Fruit fly (Drosophila melanogaster) S2 (cell line): ENCODE measurements around the gene CG15765.

ENCODE experiments used
- CG8478 ChIP-seq: fragments of >200 bp; optimal IDR thresholded peaks from 2 replicates; lab custom pipeline; 2018
- CTCF ChIP-seq, 2 experiments: fragments of >200 bp; optimal IDR thresholded peaks; 2 replicates each; lab custom pipeline; 2018

Gene CG15765

DNA sequence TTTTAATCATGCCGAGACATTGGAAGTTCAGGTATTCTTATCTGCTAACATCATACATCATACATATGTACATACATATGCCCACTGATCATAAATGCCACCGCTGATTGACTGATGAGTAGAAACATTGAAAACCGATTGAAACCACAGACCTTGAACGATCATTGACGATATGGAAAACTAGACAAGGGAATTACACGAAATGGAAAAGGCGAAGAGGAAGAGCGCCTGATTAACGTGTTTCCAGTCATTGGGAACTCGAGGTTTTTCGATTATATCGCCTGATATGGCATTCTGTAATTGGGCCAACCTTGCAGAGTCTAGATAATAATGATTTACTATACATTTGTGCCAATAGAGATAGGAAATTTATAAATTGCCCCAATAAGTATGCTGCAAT, 66.5 kb downstream of the CG15765 start:
- TF ChIP-seq CG8478 (no peak), CTCF (optimal IDR thresholded peaks at IDR 0.05; lab: Kevin White, UChicago) (no peak)

DNA sequence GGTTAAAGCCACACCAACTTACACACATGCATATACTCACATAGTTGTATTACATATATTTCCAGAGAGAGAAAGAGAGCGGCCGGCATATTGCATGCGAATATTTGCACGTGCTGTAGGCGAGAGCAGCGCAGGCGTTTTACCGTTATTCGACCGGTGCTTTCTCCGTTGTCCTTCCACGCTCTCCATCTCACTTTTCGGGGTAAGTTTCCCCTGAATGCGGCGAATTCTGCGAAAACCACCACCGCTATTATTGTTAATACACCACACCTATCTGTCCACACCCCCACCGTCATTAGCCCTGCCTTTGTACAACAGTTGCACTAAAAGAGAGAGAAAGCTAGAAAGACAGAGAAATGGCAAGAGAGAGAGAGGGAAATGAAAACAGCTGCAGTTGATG, 67.2 kb downstream of the CG15765 start:
- TF ChIP-seq CTCF (optimal IDR thresholded peaks at IDR 0.05; lab: Kevin White, UChicago) (no peak), CG8478 (no peak)

- TF ChIP-seq CG8478 (no peak), CTCF (optimal IDR thresholded peaks at IDR 0.05; lab: Kevin White, UChicago) (no peak)
Observed at dm6 chrX:5885973-5886372, 67.6 kb downstream of the CG15765 start.

DNA sequence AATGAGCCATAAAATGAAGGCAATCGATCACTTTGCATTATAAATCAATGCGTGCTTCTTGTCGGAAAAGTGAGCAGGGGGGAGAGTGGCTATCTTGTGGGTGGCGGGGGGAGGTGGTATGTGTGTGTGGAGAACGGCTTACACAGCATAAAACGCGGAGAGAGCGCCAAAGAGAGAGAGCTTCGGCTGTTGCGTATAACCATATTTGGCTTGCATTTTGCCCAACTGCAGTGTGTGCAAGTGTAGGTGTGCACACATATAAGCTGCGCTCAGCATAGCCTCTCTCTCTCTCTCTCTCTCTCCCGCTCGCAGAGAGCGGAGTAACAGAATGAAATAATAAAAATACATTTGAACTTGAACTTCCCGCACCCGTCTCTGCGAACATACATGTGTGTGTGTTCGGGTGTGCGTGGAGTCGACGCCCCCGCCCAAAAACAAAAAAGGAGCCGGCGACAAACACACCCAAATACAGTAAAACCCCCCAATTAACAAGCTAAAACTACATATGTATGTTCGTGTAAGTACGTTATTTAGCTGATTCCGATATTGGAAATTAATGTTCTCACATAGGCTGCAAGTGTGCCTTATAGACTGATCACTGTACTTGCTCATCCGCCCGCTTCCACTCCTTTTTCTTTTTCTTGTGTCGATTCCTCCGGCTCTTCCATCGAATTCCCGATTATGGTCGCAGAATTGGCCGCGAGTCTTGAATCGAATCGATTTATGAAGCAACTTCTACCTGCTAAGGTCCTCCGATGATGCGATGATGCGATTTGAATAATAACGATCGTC, 68.6 kb downstream of the CG15765 start:
- TF ChIP-seq CG8478 (no peak), CTCF (optimal IDR thresholded peaks at IDR 0.05; lab: Kevin White, UChicago) (no peak)

- no peak for TF ChIP-seq CG8478
- no peak for TF ChIP-seq CTCF (optimal IDR thresholded peaks at IDR 0.05; lab: Kevin White, UChicago)
Observed at dm6 chrX:5888260-5888659, 69.9 kb downstream of the CG15765 start.

DNA sequence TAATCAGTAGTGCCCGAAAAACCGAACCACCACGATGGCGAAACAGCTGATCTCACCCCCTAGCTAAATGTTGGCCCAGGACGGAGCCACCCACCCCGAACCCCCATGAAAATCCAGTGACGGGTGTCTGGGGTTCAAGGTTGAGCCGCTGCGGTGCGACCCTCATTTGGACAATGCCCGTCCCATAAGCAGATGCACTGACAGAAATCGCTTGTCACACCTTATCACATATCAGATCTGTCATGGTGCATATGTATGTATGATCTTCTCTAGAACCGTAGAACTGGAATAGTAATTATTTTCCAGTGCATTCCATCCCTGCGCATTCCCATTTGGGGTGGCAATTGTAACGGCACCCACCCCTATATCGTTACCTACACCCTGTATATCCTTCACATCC, 70.6 kb downstream of the CG15765 start:
- no peak for TF ChIP-seq CG8478
- no peak for TF ChIP-seq CTCF (optimal IDR thresholded peaks at IDR 0.05; lab: Kevin White, UChicago)
